Fruit fly (Drosophila melanogaster) whole organism, embryonic: Measurements from ENCODE around the gene CtBP.

Experiments used
- Awh ChIP-seq: fragments of 200-800 bp; sonication (Bioruptor generic); IDR thresholded peaks from 2 replicates; pipeline ENCODE4, ENCODE4 v1.3.6; 2022; ENCODE audit warnings: missing biosample characterization, missing genetic modification characterization
- CG11398 ChIP-seq: fragments of 200-800 bp; sonication (Bioruptor generic); optimal IDR thresholded peaks from 2 replicates; lab custom pipeline; 2016; ENCODE audit warnings: missing biosample characterization, missing genetic modification characterization
- CG12659 ChIP-seq: fragments of 200-800 bp; sonication (Bioruptor generic); optimal IDR thresholded peaks from 3 replicates; lab custom pipeline; 2017; ENCODE audit warnings: mild to moderate bottlenecking, missing biosample characterization, missing genetic modification reagents, missing genetic modification characterization
- CG13624 ChIP-seq: fragments of 200-800 bp; sonication (Bioruptor generic); optimal IDR thresholded peaks from 2 replicates; lab custom pipeline; 2016; ENCODE audit warnings: missing biosample characterization, missing genetic modification characterization
- CG14860 ChIP-seq: fragments of 200-800 bp; sonication (Bioruptor generic); IDR thresholded peaks from 3 replicates; pipeline ENCODE4 v1.3.6; 2022; ENCODE audit warnings: missing biosample characterization, missing genetic modification characterization; ENCODE audit not compliant: partially characterized antibody
- CG14965 ChIP-seq: fragments of 200-800 bp; sonication (Bioruptor generic); optimal IDR thresholded peaks from 2 replicates; lab custom pipeline; 2016; ENCODE audit warnings: missing biosample characterization, missing genetic modification characterization, borderline replicate concordance
- CG15011 ChIP-seq: fragments of 200-800 bp; sonication (Bioruptor generic); optimal IDR thresholded peaks from 3 replicates; lab custom pipeline; 2018; ENCODE audit warnings: missing biosample characterization, mild to moderate bottlenecking, missing genetic modification characterization
- CG15514 ChIP-seq: fragments of 200-800 bp; sonication (Bioruptor generic); optimal IDR thresholded peaks from 3 replicates; lab custom pipeline; 2017; ENCODE audit warnings: missing biosample characterization, missing genetic modification characterization, mild to moderate bottlenecking, moderate library complexity, missing genetic modification reagents
- CG15601 ChIP-seq: fragments of 200-800 bp; sonication (Bioruptor generic); optimal IDR thresholded peaks from 3 replicates; lab custom pipeline; 2019; ENCODE audit warnings: missing biosample characterization, mild to moderate bottlenecking, missing genetic modification characterization, moderate library complexity
- CG17361 ChIP-seq: fragments of 200-800 bp; sonication (Bioruptor generic); IDR thresholded peaks from 3 replicates; pipeline ENCODE4 v1.3.6; 2022; ENCODE audit warnings: missing biosample characterization, missing genetic modification characterization
- CG18476 ChIP-seq: fragments of 200-800 bp; sonication (Bioruptor generic); optimal IDR thresholded peaks from 2 replicates; lab custom pipeline; 2016; ENCODE audit warnings: missing biosample characterization, mild to moderate bottlenecking, missing genetic modification characterization
- CG31224 ChIP-seq: fragments of 200-800 bp; sonication (Bioruptor generic); IDR thresholded peaks from 2 replicates; pipeline ENCODE4 v1.3.6; 2022; ENCODE audit warnings: missing biosample characterization, missing genetic modification characterization
- CG33557 ChIP-seq: fragments of 200-800 bp; sonication (Bioruptor generic); optimal IDR thresholded peaks from 2 replicates; lab custom pipeline; 2019; ENCODE audit warnings: missing biosample characterization, mild to moderate bottlenecking, missing genetic modification characterization, moderate library complexity
- CG3407 ChIP-seq: fragments of 200-800 bp; sonication (Bioruptor generic); optimal IDR thresholded peaks from 2 replicates; lab custom pipeline; 2018; ENCODE audit warnings: missing biosample characterization, mild to moderate bottlenecking, missing genetic modification characterization
- CG34376 ChIP-seq: fragments of 200-800 bp; sonication (Bioruptor generic); optimal IDR thresholded peaks from 2 replicates; lab custom pipeline; 2018; ENCODE audit warnings: missing biosample characterization, mild to moderate bottlenecking, missing genetic modification characterization
- CG3847 ChIP-seq: fragments of 200-800 bp; sonication (Bioruptor generic); IDR thresholded peaks from 2 replicates; pipeline ENCODE4 v1.3.6; 2022; ENCODE audit warnings: missing biosample characterization, missing genetic modification characterization
- CG4424 ChIP-seq: fragments of 200-800 bp; sonication (Bioruptor generic); optimal IDR thresholded peaks from 3 replicates; lab custom pipeline; 2016; ENCODE audit warnings: missing biosample characterization, missing genetic modification characterization
- CG4820 ChIP-seq: fragments of 200-800 bp; sonication (Bioruptor generic); optimal IDR thresholded peaks from 3 replicates; lab custom pipeline; 2016; ENCODE audit warnings: missing biosample characterization, missing genetic modification characterization
- CG5180 ChIP-seq: fragments of 200-800 bp; sonication (Bioruptor generic); optimal IDR thresholded peaks from 3 replicates; lab custom pipeline; 2017; ENCODE audit warnings: missing biosample characterization, missing genetic modification characterization, mild to moderate bottlenecking, moderate library complexity, missing genetic modification reagents
- CG6683 ChIP-seq: fragments of 200-800 bp; sonication (Bioruptor generic); optimal IDR thresholded peaks from 2 replicates; lab custom pipeline; 2017; ENCODE audit warnings: missing biosample characterization, mild to moderate bottlenecking, missing genetic modification characterization, missing genetic modification reagents
- CG7928 ChIP-seq: fragments of 200-800 bp; sonication (Bioruptor generic); optimal IDR thresholded peaks from 2 replicates; lab custom pipeline; 2017; ENCODE audit warnings: missing biosample characterization, mild to moderate bottlenecking, missing genetic modification characterization
- CG8944 ChIP-seq: fragments of 200-800 bp; sonication (Bioruptor generic); optimal IDR thresholded peaks from 3 replicates; lab custom pipeline; 2016; ENCODE audit warnings: missing biosample characterization, missing genetic modification characterization
- CG9727 ChIP-seq: fragments of 200-800 bp; sonication (Bioruptor generic); optimal IDR thresholded peaks from 3 replicates; lab custom pipeline; 2017; ENCODE audit warnings: missing biosample characterization, mild to moderate bottlenecking, missing genetic modification characterization
- D ChIP-seq, 2 experiments: fragments of 200-800 bp in 1 of 2; fragments of >200 bp in 1 of 2; sonication (Bioruptor generic) in 1 of 2; optimal IDR thresholded peaks; 2 replicates in 1 of 2; 3 replicates in 1 of 2; lab custom pipeline; 2017; ENCODE audit warnings: mild to moderate bottlenecking in 1 of 2, missing biosample characterization in 1 of 2, missing genetic modification characterization in 1 of 2, missing genetic modification reagents in 1 of 2
- E2f2 ChIP-seq: fragments of 200-800 bp; sonication (Bioruptor generic); IDR thresholded peaks from 2 replicates; pipeline ENCODE4 v1.3.6; 2022; ENCODE audit warnings: missing biosample characterization, missing genetic modification characterization
- Ets65A ChIP-seq: fragments of 200-800 bp; sonication (Bioruptor generic); peaks from one replicate; lab custom pipeline; 2016; ENCODE audit warnings: missing biosample characterization, missing genetic modification characterization
- Ets97D ChIP-seq: fragments of 200-800 bp; sonication (Bioruptor generic); optimal IDR thresholded peaks from 3 replicates; lab custom pipeline; 2016; ENCODE audit warnings: missing biosample characterization, missing genetic modification characterization
- GATAe ChIP-seq: fragments of 200-800 bp; sonication (Bioruptor generic); conservative IDR thresholded peaks from 2 replicates; pipeline ENCODE4 v1.3.6; 2022; ENCODE audit warnings: missing biosample characterization, missing genetic modification characterization
- Lhr ChIP-seq: fragments of 200-800 bp; sonication (Bioruptor generic); optimal IDR thresholded peaks from 3 replicates; lab custom pipeline; 2017; ENCODE audit warnings: mild to moderate bottlenecking, missing biosample characterization, missing genetic modification reagents, missing genetic modification characterization
- Myb ChIP-seq: fragments of 200-800 bp; sonication (Bioruptor generic); optimal IDR thresholded peaks from 2 replicates; lab custom pipeline; 2016; ENCODE audit warnings: missing biosample characterization, missing genetic modification characterization
- Six4 ChIP-seq: fragments of 200-800 bp; sonication (Bioruptor generic); optimal IDR thresholded peaks from 2 replicates; lab custom pipeline; 2016; ENCODE audit warnings: missing biosample characterization, missing genetic modification characterization
- Sry-δ ChIP-seq: fragments of 200-800 bp; sonication (Bioruptor generic); optimal IDR thresholded peaks from 2 replicates; lab custom pipeline; 2016; ENCODE audit warnings: missing biosample characterization, missing genetic modification characterization
- bsh ChIP-seq, 2 experiments: fragments of 200-800 bp; sonication (Bioruptor generic); optimal IDR thresholded peaks; 2 replicates each; lab custom pipeline; 2017 to 2018; ENCODE audit warnings: mild to moderate bottlenecking in 2 of 2, missing biosample characterization in 2 of 2, missing genetic modification characterization in 2 of 2, moderate library complexity in 1 of 2
- chif ChIP-seq, 2 experiments: fragments of 200-800 bp; sonication (Bioruptor generic); optimal IDR thresholded peaks; 3 replicates each; lab custom pipeline; 2016; ENCODE audit warnings: missing biosample characterization in 2 of 2, missing genetic modification characterization in 2 of 2
- dmrt11E ChIP-seq: fragments of 200-800 bp; sonication (Bioruptor generic); optimal IDR thresholded peaks from 3 replicates; lab custom pipeline; 2018; ENCODE audit warnings: missing biosample characterization, mild to moderate bottlenecking, missing genetic modification characterization, moderate library complexity
- grn ChIP-seq: fragments of 200-800 bp; sonication (Bioruptor generic); optimal IDR thresholded peaks from 3 replicates; lab custom pipeline; 2017; ENCODE audit warnings: missing biosample characterization, missing genetic modification characterization
- lilli ChIP-seq: fragments of 200-800 bp; sonication (Bioruptor generic); optimal IDR thresholded peaks from 3 replicates; lab custom pipeline; 2016; ENCODE audit warnings: missing biosample characterization, missing genetic modification characterization
- mam ChIP-seq: fragments of 200-800 bp; sonication (Bioruptor generic); optimal IDR thresholded peaks from 3 replicates; lab custom pipeline; 2016; ENCODE audit warnings: missing biosample characterization, missing genetic modification characterization
- pan ChIP-seq, 4 experiments: fragments of >200 bp in 3 of 4; fragments of 200-800 bp in 1 of 4; sonication (Bioruptor generic) in 1 of 4; optimal IDR thresholded peaks in 3 of 4; IDR thresholded peaks in 1 of 4; 2 replicates each; pipeline versions ENCODE4 v1.3.6 to Lab custom; 2017 to 2022; ENCODE audit warnings: missing biosample characterization in 2 of 4, missing genetic modification characterization in 2 of 4, mixed read lengths in 1 of 4
- peb ChIP-seq: fragments of 200-800 bp; sonication (Bioruptor generic); IDR thresholded peaks from 2 replicates; pipeline ENCODE4 v1.3.6; 2022; ENCODE audit warnings: missing biosample characterization, missing genetic modification characterization
- pho ChIP-seq: fragments of 200-800 bp; sonication (Bioruptor generic); optimal IDR thresholded peaks from 2 replicates; lab custom pipeline; 2016; ENCODE audit warnings: missing biosample characterization, missing genetic modification characterization
- rib ChIP-seq: fragments of 200-800 bp; sonication (Bioruptor generic); IDR thresholded peaks from 2 replicates; pipeline ENCODE4 v1.3.6; 2022; ENCODE audit warnings: missing biosample characterization, missing genetic modification characterization
- row ChIP-seq: fragments of 200-800 bp; sonication (Bioruptor generic); IDR thresholded peaks from 3 replicates; pipeline ENCODE4 v1.3.6; 2022; ENCODE audit warnings: missing biosample characterization, missing genetic modification characterization
- sd ChIP-seq: fragments of 200-800 bp; sonication (Bioruptor generic); optimal IDR thresholded peaks from 3 replicates; lab custom pipeline; 2018; ENCODE audit warnings: missing biosample characterization, mild to moderate bottlenecking, missing genetic modification characterization, moderate library complexity
- sqz ChIP-seq: fragments of 200-800 bp; sonication (Bioruptor generic); optimal IDR thresholded peaks from 3 replicates; lab custom pipeline; 2018; ENCODE audit warnings: missing biosample characterization, mild to moderate bottlenecking, missing genetic modification characterization
- unpg ChIP-seq: fragments of 200-800 bp; sonication (Bioruptor generic); optimal IDR thresholded peaks from 3 replicates; lab custom pipeline; 2018; ENCODE audit warnings: missing biosample characterization, mild to moderate bottlenecking, missing genetic modification characterization, moderate library complexity

Gene CtBP

DNA sequence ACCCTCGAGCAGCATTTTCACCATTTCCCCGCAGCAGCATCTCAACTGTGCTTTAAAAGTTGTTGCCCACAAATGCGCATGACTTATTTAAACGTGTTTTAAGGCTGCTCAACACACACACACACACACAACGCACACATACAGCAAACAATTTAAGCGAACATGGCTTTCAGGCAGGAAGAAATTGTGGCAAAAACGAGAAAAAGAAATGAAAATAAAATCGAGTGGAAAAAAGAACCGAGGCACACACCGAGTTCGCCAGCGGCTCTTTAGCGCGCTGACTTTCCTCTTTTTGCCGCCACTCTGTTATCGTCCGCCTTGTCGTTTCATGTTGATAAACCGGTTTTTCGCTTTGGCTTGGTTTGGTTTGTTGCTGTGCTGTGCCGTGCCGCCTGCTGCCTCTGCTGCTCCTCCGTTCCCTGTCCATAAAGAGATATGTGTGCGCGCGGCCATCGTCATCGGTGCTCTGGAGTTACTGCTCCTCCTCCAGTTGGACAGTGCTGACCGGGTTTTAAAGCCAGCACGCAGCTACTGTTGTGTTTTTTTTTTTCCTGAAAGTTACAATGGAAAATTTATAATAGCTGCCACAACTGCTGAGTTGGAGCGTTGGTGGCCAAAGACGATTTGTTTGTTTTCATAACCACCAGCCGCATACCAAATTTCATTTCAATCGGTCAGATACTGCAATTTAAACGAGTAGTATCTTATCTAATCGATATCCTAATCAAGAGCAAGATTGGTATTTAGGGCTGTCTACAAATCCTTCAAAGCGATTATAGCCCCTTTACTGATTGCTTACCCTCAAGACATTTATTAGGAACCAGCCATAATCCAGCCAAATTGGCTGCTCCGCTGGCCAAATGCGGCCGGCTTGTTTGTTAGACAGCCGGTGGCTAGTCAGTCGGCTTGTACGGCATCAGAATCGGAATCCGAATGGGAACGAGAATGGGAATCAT, 4.6 kb downstream of the CtBP start (continued):
- TF ChIP-seq dmrt11E (tag; lab: Kevin White, UChicago) (peak; percentile 13), CG31224 (peak; percentile 59), sqz (peak; percentile 61), sd (tag; lab: Kevin White, UChicago) (peak; percentile 73), Six4 (GFP tag; lab: Kevin White, UChicago) (no peak), CG8944 (GFP tag; lab: Kevin White, UChicago) (no peak), Ets65A (GFP tag; lab: Kevin White, UChicago) (no peak), CG17361 (0 out of 3 replicates have a peak, but pooled peaks have one; percentile 12), CG4820 (GFP tag; lab: Kevin White, UChicago) (no peak), Ets97D (GFP tag; lab: Kevin White, UChicago) (no peak), CG18476 (no peak), CG15011 (no peak), row (GFP tag; lab: Robert Waterston, UW) (peak; percentile 73), CG5180 (no peak), GATAe (GFP tag; lab: Robert Waterston, UW) (peak; percentile 18; the same call in 1 of the 2 replicates), CG14965 (GFP tag; lab: Kevin White, UChicago) (no peak), CG3847 (0 out of 2 replicates have a peak, but pooled peaks have one; percentile 15), peb (GFP tag; lab: Robert Waterston, UW) (no peak), Myb (no peak), mam (peak; percentile 20), CG14860 (no peak), E2f2 (peak; percentile 16; the same call in 1 of the 2 replicates), CG7928 (GFP tag; lab: Kevin White, UChicago) (no peak), grn (GFP tag; lab: Kevin White, UChicago) (peak; percentile 88), bsh (GFP tag; optimal IDR thresholded peaks at IDR 0.05; lab: Kevin White, UChicago) (peak in 1 of 2 experiments; percentile 41), CG6683 (no peak), pho (GFP tag; lab: Kevin White, UChicago) (peak; percentile 18), CG11398 (GFP tag; lab: Kevin White, UChicago) (peak; percentile 10), CG12659 (peak; percentile 22), CG4424 (no peak), CG9727 (GFP tag; lab: Kevin White, UChicago) (no peak), pan (optimal IDR thresholded peaks at IDR 0.05; lab: Kevin White, UChicago) (no peak), pan (GFP tag; optimal IDR thresholded peaks at IDR 0.05 in 1 of 2, IDR thresholded peaks at IDR 0.05 in 1 of 2) (peak in 1 of 2 experiments; percentile 4), Awh (GFP tag; lab: Robert Waterston, UW) (0 out of 2 replicates have a peak, but pooled peaks have one; percentile 26), Sry-δ (GFP tag; lab: Kevin White, UChicago) (no peak), Lhr (GFP tag; lab: Kevin White, UChicago) (no peak), CG13624 (GFP tag; lab: Kevin White, UChicago) (no peak), CG33557 (no peak), rib (peak; percentile 34; the same call in 1 of the 2 replicates), chif (GFP tag; optimal IDR thresholded peaks at IDR 0.05; lab: Kevin White, UChicago) (peak in 1 of 2 experiments; percentile 27), lilli (peak; percentile 16), CG15514 (GFP tag; lab: Kevin White, UChicago) (peak; percentile 31), CG3407 (GFP tag; lab: Kevin White, UChicago) (no peak), CG34376 (GFP tag; lab: Kevin White, UChicago) (peak; percentile 34), D (optimal IDR thresholded peaks at IDR 0.05; lab: Kevin White, UChicago) (no peak), D (GFP tag; optimal IDR thresholded peaks at IDR 0.05; lab: Kevin White, UChicago) (no peak), CG15601 (tag; lab: Kevin White, UChicago) (no peak), unpg (GFP tag; lab: Kevin White, UChicago) (no peak)
